Worm (Caenorhabditis elegans): ENCODE measurements around the gene atp-4.

DNA sequence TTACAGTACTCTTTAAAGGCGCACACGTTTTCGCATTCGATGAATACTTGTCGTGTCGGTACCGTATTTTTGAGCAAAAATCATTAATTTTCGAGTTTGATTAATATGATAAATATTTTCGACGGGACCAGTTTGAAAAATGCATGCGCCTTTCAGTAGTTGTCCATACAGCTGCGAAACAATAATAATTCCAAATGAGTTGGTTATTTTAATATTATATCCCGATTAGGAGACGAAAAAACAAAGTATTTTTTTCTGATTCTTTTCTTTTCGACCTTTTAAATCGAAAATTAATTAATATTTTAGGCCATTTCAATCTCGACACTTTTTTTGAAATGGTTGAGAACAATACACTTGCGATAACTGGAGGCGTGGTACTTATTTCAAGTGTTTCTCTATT, 11.7 kb upstream of the atp-4 start, which contains the start of gene T05H4.4:
- TF ChIP-seq ama-1 (optimal IDR thresholded peaks at IDR 0.05) (no peak), hmg-4 (GFP tag; optimal IDR thresholded peaks at IDR 0.05) (no peak)

Data from whole organism, early embryonic.